Worm (Caenorhabditis elegans) whole organism, early embryonic: ENCODE measurements around the gene Y102A11A.2.
A peak's percentile ranks its signal among the peaks of the same experiment; 100 is the strongest.

ENCODE experiments used
- B0310.2 ChIP-seq: sonication (generic microtip); optimal IDR thresholded peaks from 2 replicates; lab custom pipeline; 2016; ENCODE audit warnings: mild to moderate bottlenecking, missing genetic modification characterization, missing compliant biosample characterization
- F13C5.2 ChIP-seq: sonication (generic microtip); optimal IDR thresholded peaks from 2 replicates; lab custom pipeline; 2017; ENCODE audit warnings: mild to moderate bottlenecking, missing genetic modification characterization, inconsistent platforms, missing compliant biosample characterization
- aly-1 ChIP-seq: sonication (generic microtip); optimal IDR thresholded peaks from 2 replicates; lab custom pipeline; 2016; ENCODE audit warnings: missing genetic modification characterization, missing compliant biosample characterization
- ama-1 ChIP-seq: fragments of 150-350 bp; optimal IDR thresholded peaks from 2 replicates; lab custom pipeline; 2014
- ceh-13 ChIP-seq: fragments of 200-800 bp; sonication (Bioruptor generic); optimal IDR thresholded peaks from 2 replicates; lab custom pipeline; 2018; ENCODE audit warnings: mild to moderate bottlenecking, missing genetic modification characterization, missing compliant biosample characterization
- ceh-36 ChIP-seq: sonication (generic microtip); optimal IDR thresholded peaks from 2 replicates; lab custom pipeline; 2016; ENCODE audit warnings: missing genetic modification characterization, inconsistent platforms, missing compliant biosample characterization
- ets-7 ChIP-seq: sonication (generic microtip); optimal IDR thresholded peaks from 2 replicates; lab custom pipeline; 2016; ENCODE audit warnings: missing genotype, missing genetic modification characterization, missing compliant biosample characterization
- flt-1 ChIP-seq: fragments of 200-800 bp; sonication (Bioruptor generic); IDR thresholded peaks from 2 replicates; pipeline ENCODE4 v1.3.6; 2022; ENCODE audit warnings: missing genetic modification characterization, missing compliant biosample characterization
- hmbx-1 ChIP-seq: sonication (generic microtip); optimal IDR thresholded peaks from 2 replicates; lab custom pipeline; 2016; ENCODE audit warnings: mild to moderate bottlenecking, missing genetic modification characterization, missing compliant biosample characterization
- hmg-4 ChIP-seq: fragments of 200-800 bp; sonication (Bioruptor generic); optimal IDR thresholded peaks from 2 replicates; lab custom pipeline; 2018; ENCODE audit warnings: mild to moderate bottlenecking, missing genetic modification characterization, missing compliant biosample characterization
- hnd-1 ChIP-seq: sonication (generic microtip); optimal IDR thresholded peaks from 2 replicates; lab custom pipeline; 2016; ENCODE audit warnings: missing genetic modification characterization, missing compliant biosample characterization
- pes-1 ChIP-seq: fragments of 200-800 bp; sonication (Bioruptor generic); IDR thresholded peaks from 2 replicates; pipeline ENCODE4 v1.3.6; 2022; ENCODE audit warnings: missing genetic modification reagents, missing genetic modification characterization, missing compliant biosample characterization
- scrt-1 ChIP-seq: fragments of 200-800 bp; sonication (Bioruptor generic); IDR thresholded peaks from 2 replicates; pipeline ENCODE4 v1.3.6; 2022; ENCODE audit warnings: missing genetic modification characterization, missing compliant biosample characterization
- sea-1 ChIP-seq: fragments of 200-800 bp; sonication (Bioruptor generic); conservative IDR thresholded peaks from 2 replicates; pipeline ENCODE4 v1.3.6; 2022; ENCODE audit warnings: missing genetic modification characterization, missing compliant biosample characterization
- tbx-11 ChIP-seq: fragments of 200-800 bp; sonication (Bioruptor generic); IDR thresholded peaks from 2 replicates; pipeline ENCODE4 v1.3.6; 2022; ENCODE audit warnings: missing genetic modification characterization, missing compliant biosample characterization
- tbx-37 ChIP-seq: fragments of 200-800 bp; sonication (Bioruptor generic); conservative IDR thresholded peaks from 2 replicates; pipeline ENCODE4 v1.3.6; 2022; ENCODE audit warnings: missing genetic modification reagents, missing genetic modification characterization, missing compliant biosample characterization
- tra-4 ChIP-seq: sonication (generic microtip); optimal IDR thresholded peaks from 2 replicates; lab custom pipeline; 2017; ENCODE audit warnings: missing genetic modification characterization, missing compliant biosample characterization

The Y102A11A.2 gene

DNA sequence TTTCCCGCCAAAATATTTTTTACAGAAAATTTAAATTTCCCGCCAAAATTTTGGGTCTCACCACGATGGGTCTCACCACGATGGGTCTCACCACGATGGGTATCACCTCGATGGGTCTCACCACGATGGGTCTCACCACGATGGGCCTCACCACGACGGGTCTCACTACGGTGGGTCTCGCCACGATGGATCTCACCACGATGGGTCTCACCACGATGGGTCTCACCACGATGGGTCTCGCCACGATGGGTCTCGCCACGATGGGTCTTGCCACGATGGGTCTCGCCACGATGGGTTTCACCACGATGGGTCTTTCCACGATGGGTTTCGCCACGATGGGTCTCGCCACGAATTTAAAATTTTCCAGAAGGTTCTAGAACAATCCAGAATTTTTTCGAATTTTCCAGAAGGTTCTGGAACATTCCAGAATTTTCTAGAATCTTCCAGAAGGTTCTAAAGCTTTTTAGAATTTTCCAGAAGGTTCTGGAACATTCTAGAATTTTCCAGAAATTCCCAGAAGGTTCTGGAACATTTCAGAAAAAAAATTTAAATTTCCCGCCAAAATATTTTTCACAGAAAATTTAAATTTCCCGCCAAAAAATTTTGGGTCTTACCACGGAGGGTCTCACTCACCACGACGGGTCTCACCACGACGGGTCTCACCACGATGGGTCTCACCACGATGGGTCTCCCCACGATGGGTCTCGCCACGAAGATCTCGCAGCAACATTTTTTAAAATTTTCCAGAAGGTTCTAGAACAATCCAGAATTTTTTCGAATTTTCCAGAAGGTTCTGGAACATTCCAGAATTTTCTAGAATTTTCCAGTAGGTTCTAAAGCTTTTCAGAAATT, 32.3 kb downstream of the Y102A11A.2 start:
- TF ChIP-seq sea-1 (GFP tag; lab: Robert Waterston, UW) = 0 out of 2 replicates have a peak, but pooled peaks have one; percentile 17

ce11 chrX:2064730-2065129, 38.3 kb downstream of the Y102A11A.2 start, which contains the start of gene F49H12.7:
TSS of gene F49H12.7 (plus strand) at chrX:2065030.
- no peak for TF ChIP-seq ceh-36 (tag; lab: Kevin White, UChicago)
- TF ChIP-seq ceh-13 (GFP tag; lab: Kevin White, UChicago) = no peak

DNA sequence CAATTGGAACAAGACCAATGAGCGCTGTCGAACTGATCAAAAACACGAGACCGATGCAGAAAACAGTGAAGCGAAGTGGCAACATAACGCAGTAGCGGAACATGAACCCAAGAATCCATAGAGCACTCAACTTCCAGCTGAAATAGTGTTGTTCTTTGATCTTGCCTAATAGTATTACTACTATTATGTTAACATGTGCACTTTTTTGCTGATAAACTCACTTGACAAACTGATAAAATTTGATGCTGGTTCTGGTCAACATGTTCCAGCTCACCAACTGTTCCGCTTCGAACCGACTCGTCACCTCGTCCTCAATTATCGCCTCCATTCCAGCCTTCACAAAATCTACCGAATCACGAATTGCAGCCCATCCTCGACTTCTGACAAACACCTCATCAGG, 41.9 kb downstream of the Y102A11A.2 start:
- TF ChIP-seq ama-1 (lab: Kevin White, UChicago) (no peak), tra-4 (tag; lab: Kevin White, UChicago) (no peak), tbx-37 (no peak), ets-7 (tag; lab: Kevin White, UChicago) (no peak), ceh-13 (GFP tag; lab: Kevin White, UChicago) (no peak), flt-1 (GFP tag; lab: Robert Waterston, UW) (no peak), scrt-1 (GFP tag; lab: Robert Waterston, UW) (no peak), hmg-4 (GFP tag; lab: Kevin White, UChicago) (no peak), tbx-11 (GFP tag; lab: Robert Waterston, UW) (no peak), sea-1 (GFP tag; lab: Robert Waterston, UW) (no peak), aly-1 (tag; lab: Kevin White, UChicago) (no peak), ceh-36 (tag; lab: Kevin White, UChicago) (no peak)

DNA sequence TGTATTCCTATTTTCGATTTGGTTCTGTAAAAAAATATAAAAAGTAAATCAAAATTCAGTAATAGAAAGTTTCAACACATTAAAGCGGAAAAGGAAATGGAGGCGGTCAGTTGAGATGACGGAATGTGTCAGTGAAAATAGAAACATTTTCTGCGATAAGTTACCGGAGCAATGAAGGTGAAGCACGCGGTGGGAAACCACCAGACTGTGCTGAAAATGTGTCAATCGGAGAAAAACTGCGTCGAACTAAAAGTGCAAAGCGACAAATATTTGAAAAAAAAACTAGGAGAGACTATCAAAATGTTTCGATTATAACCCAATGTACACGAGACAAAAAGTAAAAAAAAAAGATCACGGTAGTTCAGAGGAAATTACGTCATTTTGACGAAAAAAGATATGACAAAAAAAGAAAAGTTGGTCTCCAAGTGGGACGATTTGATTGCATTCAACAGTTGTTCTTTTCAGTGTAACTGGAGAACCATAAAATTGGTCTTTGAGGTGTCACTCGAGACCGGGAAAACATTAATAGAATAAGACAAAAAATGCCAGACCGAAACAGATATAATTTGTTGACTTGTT, 44.1 kb downstream of the Y102A11A.2 start, which contains the start of gene acl-4:
acl-4 (minus strand) TSS at position 27 of the 579 bp plus-strand sequence.
- no peak for TF ChIP-seq pes-1
- TF ChIP-seq flt-1 (GFP tag; lab: Robert Waterston, UW) = no peak
- TF ChIP-seq tra-4 (tag; lab: Kevin White, UChicago) = no peak
- no peak for TF ChIP-seq tbx-37
- no peak for TF ChIP-seq hnd-1 (tag; lab: Kevin White, UChicago)
- TF ChIP-seq ets-7 (tag; lab: Kevin White, UChicago) = no peak
- no peak for TF ChIP-seq hmbx-1 (tag; lab: Kevin White, UChicago)
- TF ChIP-seq tbx-11 (GFP tag; lab: Robert Waterston, UW) = no peak
- no peak for TF ChIP-seq ceh-13 (GFP tag; lab: Kevin White, UChicago)
- no peak for TF ChIP-seq B0310.2 (tag; lab: Kevin White, UChicago)

ce11 chrX:2071392-2072001, 45.1 kb downstream of the Y102A11A.2 start:
- peak; percentile 63 for TF ChIP-seq F13C5.2
- no peak for TF ChIP-seq tra-4 (tag; lab: Kevin White, UChicago)
- TF ChIP-seq hmg-4 (GFP tag; lab: Kevin White, UChicago) = peak; percentile 38

- no peak for TF ChIP-seq hmg-4 (GFP tag; lab: Kevin White, UChicago)
- no peak for TF ChIP-seq hnd-1 (tag; lab: Kevin White, UChicago)
- no peak for TF ChIP-seq tbx-11 (GFP tag; lab: Robert Waterston, UW)
- no peak for TF ChIP-seq ama-1 (lab: Kevin White, UChicago)
- no peak for TF ChIP-seq B0310.2 (tag; lab: Kevin White, UChicago)
- TF ChIP-seq aly-1 (tag; lab: Kevin White, UChicago) = no peak
- no peak for TF ChIP-seq pes-1
- TF ChIP-seq ceh-36 (tag; lab: Kevin White, UChicago) = no peak
- TF ChIP-seq scrt-1 (GFP tag; lab: Robert Waterston, UW) = no peak
- no peak for TF ChIP-seq ets-7 (tag; lab: Kevin White, UChicago)
- TF ChIP-seq flt-1 (GFP tag; lab: Robert Waterston, UW) = no peak
- TF ChIP-seq sea-1 (GFP tag; lab: Robert Waterston, UW) = no peak
- TF ChIP-seq tra-4 (tag; lab: Kevin White, UChicago) = no peak
- no peak for TF ChIP-seq F13C5.2
- no peak for TF ChIP-seq ceh-13 (GFP tag; lab: Kevin White, UChicago)
- TF ChIP-seq tbx-37 = no peak
- TF ChIP-seq hmbx-1 (tag; lab: Kevin White, UChicago) = no peak
Observed at ce11 chrX:2074055-2074454, 47.6 kb downstream of the Y102A11A.2 start, which contains the start of gene txdc-12.2. TSS of gene txdc-12.2 (plus strand) at chrX:2074450.

ce11 chrX:2075169-2075568, 48.7 kb downstream of the Y102A11A.2 start:
- TF ChIP-seq ceh-13 (GFP tag; lab: Kevin White, UChicago) (no peak), B0310.2 (tag; lab: Kevin White, UChicago) (no peak), tbx-37 (no peak), flt-1 (GFP tag; lab: Robert Waterston, UW) (no peak), aly-1 (tag; lab: Kevin White, UChicago) (no peak), ama-1 (lab: Kevin White, UChicago) (no peak), scrt-1 (GFP tag; lab: Robert Waterston, UW) (no peak), F13C5.2 (no peak), ets-7 (tag; lab: Kevin White, UChicago) (no peak), ceh-36 (tag; lab: Kevin White, UChicago) (no peak)
